Fruit fly (Drosophila melanogaster) whole organism: ENCODE data around the gene aqz.

ENCODE experiments used
- CG8478 ChIP-seq: fragments of >200 bp; optimal IDR thresholded peaks from 2 replicates; lab custom pipeline; 2018; ENCODE audit warnings: inconsistent platforms
- Dll ChIP-seq: fragments of >200 bp; optimal IDR thresholded peaks from 2 replicates; lab custom pipeline; 2017
- pan ChIP-seq: fragments of >200 bp; optimal IDR thresholded peaks from 2 replicates; lab custom pipeline; 2017
- psq ChIP-seq: fragments of >200 bp; optimal IDR thresholded peaks from 2 replicates; lab custom pipeline; 2017

- TF ChIP-seq psq: no peak
- TF ChIP-seq CG8478 (lab: Kevin White, UChicago): no peak
- TF ChIP-seq pan (lab: Kevin White, UChicago): no peak
- no peak for TF ChIP-seq Dll (lab: Kevin White, UChicago)
Measured at dm6 chr3R:8819551-8820057, 878 bp downstream of the aqz start.
